Worm (Caenorhabditis elegans) whole organism, young adult: Measurements from ENCODE around the gene C25A8.2.

Experiments used
- F39B2.1 ChIP-seq: fragments of 200-800 bp; sonication (Bioruptor generic); IDR thresholded peaks from 2 replicates; pipeline ENCODE4 v1.3.6; 2022; ENCODE audit warnings: missing genetic modification reagents, missing genetic modification characterization, missing compliant biosample characterization
- F49E8.2 ChIP-seq: sonication (generic microtip); optimal IDR thresholded peaks from 3 replicates; lab custom pipeline; 2017; ENCODE audit warnings: missing genetic modification characterization, mild to moderate bottlenecking, missing compliant biosample characterization, antibody characterized with exemption, moderate library complexity; ENCODE audit not compliant: insufficient read depth
- F55B11.4 ChIP-seq: sonication (generic microtip); optimal IDR thresholded peaks from 2 replicates; lab custom pipeline; 2016; ENCODE audit warnings: missing compliant biosample characterization, missing genetic modification characterization, borderline replicate concordance; ENCODE audit not compliant: insufficient read depth
- K11D2.4 ChIP-seq: fragments of 200-800 bp; sonication (Bioruptor generic); IDR thresholded peaks from 2 replicates; pipeline ENCODE4 v1.3.6; 2022; ENCODE audit warnings: missing genetic modification reagents, missing genetic modification characterization, missing compliant biosample characterization
- K12H6.12 ChIP-seq: fragments of 200-800 bp; sonication (Bioruptor generic); optimal IDR thresholded peaks from 2 replicates; lab custom pipeline; 2018; ENCODE audit warnings: mild to moderate bottlenecking, missing genetic modification characterization, missing compliant biosample characterization
- T26A5.8 ChIP-seq: sonication (generic microtip); optimal IDR thresholded peaks from 2 replicates; lab custom pipeline; 2016; ENCODE audit warnings: missing genetic modification characterization, missing compliant biosample characterization
- Y56A3A.18 ChIP-seq: fragments of 200-800 bp; sonication (Bioruptor generic); IDR thresholded peaks from 2 replicates; pipeline ENCODE4 v1.3.6; 2022; ENCODE audit warnings: missing genetic modification reagents, missing genetic modification characterization, missing compliant biosample characterization
- Y79H2A.3 ChIP-seq: fragments of 200-800 bp; sonication (Bioruptor generic); conservative IDR thresholded peaks from 2 replicates; pipeline ENCODE4 v1.3.6; 2022; ENCODE audit warnings: missing genetic modification reagents, missing genetic modification characterization, missing compliant biosample characterization
- Y95B8A.8 ChIP-seq: fragments of 200-800 bp; sonication (Bioruptor generic); IDR thresholded peaks from 2 replicates; pipeline ENCODE4 v1.3.6; 2022; ENCODE audit warnings: missing genetic modification reagents, missing genetic modification characterization, missing compliant biosample characterization
- atf-7 ChIP-seq: sonication (generic microtip); optimal IDR thresholded peaks from 2 replicates; lab custom pipeline; 2017; ENCODE audit warnings: mild to moderate bottlenecking, missing genetic modification characterization, missing compliant biosample characterization
- athp-1 ChIP-seq: sonication (generic microtip); optimal IDR thresholded peaks from 2 replicates; lab custom pipeline; 2017; ENCODE audit warnings: mild to moderate bottlenecking, missing genetic modification characterization, missing compliant biosample characterization
- attf-3 ChIP-seq: fragments of 200-800 bp; sonication (Bioruptor generic); conservative IDR thresholded peaks from 2 replicates; pipeline ENCODE4 v1.3.6; 2022; ENCODE audit warnings: missing genetic modification reagents, missing genetic modification characterization, missing compliant biosample characterization
- bed-2 ChIP-seq: fragments of 200-800 bp; sonication (Bioruptor generic); IDR thresholded peaks from 2 replicates; pipeline ENCODE4 v1.3.6; 2022; ENCODE audit warnings: missing genetic modification reagents, missing genetic modification characterization, missing compliant biosample characterization
- cebp-1 ChIP-seq, 2 experiments: fragments of 200-800 bp in 1 of 2; sonication (Bioruptor generic) in 1 of 2; sonication (generic microtip) in 1 of 2; IDR thresholded peaks in 1 of 2; optimal IDR thresholded peaks in 1 of 2; 2 replicates each; pipeline versions ENCODE4 v1.3.6 to Lab custom; 2017 to 2022; ENCODE audit warnings: missing compliant biosample characterization in 2 of 2, missing genetic modification characterization in 2 of 2, mild to moderate bottlenecking in 1 of 2, missing genetic modification reagents in 1 of 2, moderate library complexity in 1 of 2
- cebp-2 ChIP-seq: fragments of 200-800 bp; sonication (Bioruptor generic); IDR thresholded peaks from 2 replicates; pipeline ENCODE4 v1.3.6; 2022; ENCODE audit warnings: missing genetic modification characterization, missing compliant biosample characterization
- ceh-27 ChIP-seq: fragments of 200-800 bp; sonication (Bioruptor generic); optimal IDR thresholded peaks from 2 replicates; lab custom pipeline; 2018; ENCODE audit warnings: mild to moderate bottlenecking, missing genetic modification characterization, moderate library complexity, missing compliant biosample characterization
- ceh-79 ChIP-seq: sonication (generic microtip); optimal IDR thresholded peaks from 2 replicates; lab custom pipeline; 2017; ENCODE audit warnings: mild to moderate bottlenecking, missing genetic modification characterization, missing compliant biosample characterization
- chd-7 ChIP-seq: sonication (generic microtip); optimal IDR thresholded peaks from 2 replicates; lab custom pipeline; 2016; ENCODE audit warnings: mild to moderate bottlenecking, missing genetic modification characterization, moderate library complexity, missing compliant biosample characterization
- die-1 ChIP-seq: sonication (generic microtip); optimal IDR thresholded peaks from 2 replicates; lab custom pipeline; 2016; ENCODE audit warnings: missing genotype, mild to moderate bottlenecking, missing genetic modification characterization, missing compliant biosample characterization
- dox-1 ChIP-seq: fragments of 200-800 bp; sonication (Bioruptor generic); IDR thresholded peaks from 2 replicates; pipeline ENCODE4 v1.3.6; 2022; ENCODE audit warnings: missing genetic modification reagents, missing genetic modification characterization, missing compliant biosample characterization
- dpl-1 ChIP-seq: fragments of 150-350 bp; optimal IDR thresholded peaks from 2 replicates; lab custom pipeline; 2014; ENCODE audit warnings: missing biosample characterization, missing genetic modification reagents, missing genetic modification characterization
- efl-1 ChIP-seq: fragments of 150-350 bp; optimal IDR thresholded peaks from 2 replicates; lab custom pipeline; 2014; ENCODE audit warnings: missing biosample characterization, missing genetic modification reagents, missing genetic modification characterization
- gei-17 ChIP-seq: fragments of 200-800 bp; sonication (Bioruptor generic); optimal IDR thresholded peaks from 2 replicates; lab custom pipeline; 2018; ENCODE audit warnings: mild to moderate bottlenecking, missing genetic modification characterization, missing compliant biosample characterization
- hmg-1.2 ChIP-seq: fragments of 200-800 bp; sonication (Bioruptor generic); IDR thresholded peaks from 2 replicates; pipeline ENCODE4 v1.3.6; 2022; ENCODE audit warnings: missing genetic modification reagents, missing genetic modification characterization, missing compliant biosample characterization
- hrde-1 ChIP-seq: sonication (generic microtip); optimal IDR thresholded peaks from 2 replicates; lab custom pipeline; 2016; ENCODE audit warnings: missing genetic modification characterization, mild to moderate bottlenecking, missing compliant biosample characterization, moderate library complexity, missing genotype, missing genetic modification reagents, borderline replicate concordance
- lin-26 ChIP-seq: fragments of 200-800 bp; sonication (Bioruptor generic); IDR thresholded peaks from 2 replicates; pipeline ENCODE4 v1.3.6; 2022; ENCODE audit warnings: missing genetic modification reagents, missing genetic modification characterization, missing compliant biosample characterization
- nfya-1 ChIP-seq: sonication (generic microtip); optimal IDR thresholded peaks from 2 replicates; lab custom pipeline; 2017; ENCODE audit warnings: antibody characterized with exemption, missing compliant biosample characterization, missing genetic modification characterization, borderline replicate concordance; ENCODE audit not compliant: insufficient read depth
- nhr-80 ChIP-seq: sonication (generic microtip); optimal IDR thresholded peaks from 2 replicates; lab custom pipeline; 2016; ENCODE audit warnings: missing genetic modification characterization, missing compliant biosample characterization
- pha-4 ChIP-seq: fragments of 150-350 bp; sonication (generic microtip); optimal IDR thresholded peaks from 2 replicates; lab custom pipeline; 2014; ENCODE audit warnings: missing biosample characterization, missing genetic modification reagents, missing genetic modification characterization
- snpc-1.3 ChIP-seq: sonication (generic microtip); optimal IDR thresholded peaks from 2 replicates; lab custom pipeline; 2017; ENCODE audit warnings: missing genetic modification characterization, mild to moderate bottlenecking, missing compliant biosample characterization, antibody characterized with exemption, moderate library complexity, missing genotype, missing genetic modification reagents; ENCODE audit not compliant: insufficient read depth
- somi-1 ChIP-seq: fragments of 200-800 bp; sonication (Bioruptor generic); optimal IDR thresholded peaks from 2 replicates; lab custom pipeline; 2018; ENCODE audit warnings: mild to moderate bottlenecking, missing genetic modification characterization, missing compliant biosample characterization
- sptf-2 ChIP-seq: fragments of 200-800 bp; sonication (Bioruptor generic); optimal IDR thresholded peaks from 2 replicates; lab custom pipeline; 2018; ENCODE audit warnings: mild to moderate bottlenecking, missing genetic modification characterization, missing compliant biosample characterization
- unc-130 ChIP-seq: sonication (generic microtip); optimal IDR thresholded peaks from 2 replicates; lab custom pipeline; 2016; ENCODE audit warnings: missing genetic modification reagents, missing genetic modification characterization, missing compliant biosample characterization
- unc-62 ChIP-seq: fragments of 150-350 bp; optimal IDR thresholded peaks from 2 replicates; lab custom pipeline; 2014; ENCODE audit warnings: missing biosample characterization, missing genetic modification reagents, missing genetic modification characterization
- xnd-1 ChIP-seq: sonication (generic microtip); optimal IDR thresholded peaks from 2 replicates; lab custom pipeline; 2016; ENCODE audit warnings: missing genotype, missing genetic modification reagents, missing genetic modification characterization, missing compliant biosample characterization
- zim-3 ChIP-seq: sonication (generic microtip); optimal IDR thresholded peaks from 2 replicates; lab custom pipeline; 2017; ENCODE audit warnings: mild to moderate bottlenecking, missing genetic modification characterization, moderate library complexity, missing compliant biosample characterization
- ztf-6 ChIP-seq: fragments of 200-800 bp; sonication (Bioruptor generic); IDR thresholded peaks from 2 replicates; pipeline ENCODE4 v1.3.6; 2022; ENCODE audit warnings: missing genetic modification reagents, missing genetic modification characterization, missing compliant biosample characterization

The C25A8.2 gene

ce11 chrIV:7023858-7024257 lies 14.2 kb downstream of the C25A8.2 start, which contains the start of gene adah-1:
Gene adah-1, plus strand, starts transcription at chrIV:7024211.
- TF ChIP-seq hmg-1.2 (GFP tag; lab: Robert Waterston, UW) (no peak), gei-17 (GFP tag; lab: Kevin White, UChicago) (no peak), K12H6.12 (tag; lab: Kevin White, UChicago) (no peak), efl-1 (GFP tag; lab: Kevin White, UChicago) (no peak)

ce11 chrIV:7024829-7025228 lies 15.2 kb downstream of the C25A8.2 start:
- TF ChIP-seq nhr-80 (tag; lab: Kevin White, UChicago), result peak; percentile 20
- no peak for TF ChIP-seq F49E8.2
- no peak for TF ChIP-seq Y95B8A.8
- TF ChIP-seq xnd-1, result no peak

ce11 chrIV:7025835-7026234 lies 16.2 kb downstream of the C25A8.2 start:
- TF ChIP-seq nhr-80 (tag; lab: Kevin White, UChicago) (peak; percentile 79), F55B11.4 (no peak)

- TF ChIP-seq cebp-1 (GFP tag; IDR thresholded peaks at IDR 0.05; lab: Robert Waterston, UW), result no peak
- TF ChIP-seq cebp-1 (tag; optimal IDR thresholded peaks at IDR 0.05; lab: Kevin White, UChicago), result peak; percentile 86
- TF ChIP-seq dpl-1 (GFP tag; lab: Kevin White, UChicago), result no peak
- TF ChIP-seq chd-7 (tag; lab: Kevin White, UChicago), result no peak
Measured at ce11 chrIV:7031019-7031418, 21.4 kb downstream of the C25A8.2 start.

ce11 chrIV:7032459-7032858 lies 22.8 kb downstream of the C25A8.2 start, which contains the start of gene C06G3.8:
Gene C06G3.8, minus strand, starts transcription at chrIV:7032559.
- TF ChIP-seq zim-3 (tag; lab: Kevin White, UChicago) (no peak), hrde-1 (tag; lab: Kevin White, UChicago) (no peak), lin-26 (GFP tag; lab: Robert Waterston, UW) (no peak), sptf-2 (GFP tag; lab: Kevin White, UChicago) (no peak), snpc-1.3 (tag; lab: Kevin White, UChicago) (no peak), bed-2 (GFP tag; lab: Robert Waterston, UW) (no peak), ceh-27 (GFP tag; lab: Kevin White, UChicago) (no peak), cebp-2 (no peak)

ce11 chrIV:7035823-7036222 lies 26.2 kb downstream of the C25A8.2 start, which contains the start of gene C06G3.3:
Gene C06G3.3, plus strand, starts transcription at chrIV:7036123.
- TF ChIP-seq die-1 (tag; lab: Kevin White, UChicago) (no peak), pha-4 (tag; lab: Kevin White, UChicago) (no peak), nhr-80 (tag; lab: Kevin White, UChicago) (no peak), Y79H2A.3 (GFP tag; lab: Robert Waterston, UW) (no peak), dpl-1 (GFP tag; lab: Kevin White, UChicago) (no peak), F39B2.1 (GFP tag; lab: Robert Waterston, UW) (no peak), dox-1 (no peak)
- TF ChIP-seq, all 124 proteins: peak for 0

ce11 chrIV:7036790-7037189 lies 27.2 kb downstream of the C25A8.2 start, which contains the start of gene ufl-1:
Gene ufl-1, minus strand, starts transcription at chrIV:7036859.
- no peak for TF ChIP-seq xnd-1
- no peak for TF ChIP-seq unc-62 (GFP tag; lab: Kevin White, UChicago)
- TF ChIP-seq unc-130, result no peak
- no peak for TF ChIP-seq K11D2.4 (GFP tag; lab: Robert Waterston, UW)
- TF ChIP-seq T26A5.8 (tag; lab: Kevin White, UChicago), result no peak
- no peak for TF ChIP-seq attf-3
- no peak for TF ChIP-seq ztf-6
- TF ChIP-seq athp-1 (tag; lab: Kevin White, UChicago), result no peak
- TF ChIP-seq atf-7 (tag; lab: Kevin White, UChicago), result no peak
- no peak for TF ChIP-seq zim-3 (tag; lab: Kevin White, UChicago)
- no peak for TF ChIP-seq Y56A3A.18 (GFP tag; lab: Robert Waterston, UW)
- TF ChIP-seq ceh-79 (tag; lab: Kevin White, UChicago), result no peak
- TF ChIP-seq somi-1, result no peak
- TF ChIP-seq nfya-1 (tag; lab: Kevin White, UChicago), result no peak
